Worm (Caenorhabditis elegans) whole organism, young adult: Measurements from ENCODE around the gene T28H11.7.

Source experiments
- C17E4.6 ChIP-seq: fragments of 200-800 bp; sonication (Bioruptor generic); IDR thresholded peaks from 2 replicates; pipeline ENCODE4 v1.3.6; 2022; ENCODE audit warnings: missing genetic modification reagents, missing genetic modification characterization, missing compliant biosample characterization
- F39B2.1 ChIP-seq: fragments of 200-800 bp; sonication (Bioruptor generic); IDR thresholded peaks from 2 replicates; pipeline ENCODE4 v1.3.6; 2022; ENCODE audit warnings: missing genetic modification reagents, missing genetic modification characterization, missing compliant biosample characterization
- aptf-2 ChIP-seq: fragments of 200-800 bp; sonication (Bioruptor generic); conservative IDR thresholded peaks from 2 replicates; pipeline ENCODE4 v1.3.6; 2022; ENCODE audit warnings: missing genetic modification reagents, missing genetic modification characterization, missing compliant biosample characterization
- attf-5 ChIP-seq: fragments of 200-800 bp; sonication (Bioruptor generic); optimal IDR thresholded peaks from 2 replicates; lab custom pipeline; 2018; ENCODE audit warnings: mild to moderate bottlenecking, missing genetic modification characterization, missing compliant biosample characterization
- efl-1 ChIP-seq: fragments of 150-350 bp; optimal IDR thresholded peaks from 2 replicates; lab custom pipeline; 2014; ENCODE audit warnings: missing biosample characterization, missing genetic modification reagents, missing genetic modification characterization
- egl-18 ChIP-seq: fragments of 200-800 bp; sonication (Bioruptor generic); IDR thresholded peaks from 2 replicates; pipeline ENCODE4 v1.3.6; 2022; ENCODE audit warnings: missing genetic modification reagents, missing genetic modification characterization, missing compliant biosample characterization
- lin-35 ChIP-seq, 3 experiments: fragments of 150-350 bp in 2 of 3; sonication (generic microtip) in 1 of 3; optimal IDR thresholded peaks; 2 replicates each; lab custom pipeline; 2014 to 2018; ENCODE audit warnings: missing biosample characterization in 3 of 3, missing genetic modification characterization in 3 of 3, missing genetic modification reagents in 3 of 3
- lsl-1 ChIP-seq: fragments of 200-800 bp; sonication (Bioruptor generic); optimal IDR thresholded peaks from 2 replicates; lab custom pipeline; 2018; ENCODE audit warnings: mild to moderate bottlenecking, missing genetic modification characterization, moderate library complexity, missing compliant biosample characterization
- madf-10 ChIP-seq: sonication (generic microtip); optimal IDR thresholded peaks from 2 replicates; lab custom pipeline; 2016; ENCODE audit warnings: mild to moderate bottlenecking, missing genetic modification characterization, missing compliant biosample characterization
- pha-4 ChIP-seq: fragments of 150-350 bp; sonication (generic microtip); optimal IDR thresholded peaks from 2 replicates; lab custom pipeline; 2014; ENCODE audit warnings: missing biosample characterization, missing genetic modification reagents, missing genetic modification characterization
- repo-1 ChIP-seq: sonication (generic microtip); optimal IDR thresholded peaks from 2 replicates; lab custom pipeline; 2017; ENCODE audit warnings: mild to moderate bottlenecking, missing genetic modification characterization, missing compliant biosample characterization
- snpc-3.4 ChIP-seq: sonication (generic microtip); optimal IDR thresholded peaks from 2 replicates; lab custom pipeline; 2017; ENCODE audit warnings: missing genetic modification characterization, mild to moderate bottlenecking, missing compliant biosample characterization, antibody characterized with exemption, moderate library complexity, missing genotype, missing genetic modification reagents
- snpc-4 ChIP-seq, 5 experiments: fragments of 150-350 bp in 1 of 5; sonication (generic microtip) in 4 of 5; optimal IDR thresholded peaks; 2 replicates each; lab custom pipeline; 2014 to 2018; ENCODE audit warnings: missing genetic modification characterization in 5 of 5, missing biosample characterization in 3 of 5, antibody characterized with exemption in 2 of 5, mild to moderate bottlenecking in 2 of 5, missing compliant biosample characterization in 2 of 5, missing genotype in 2 of 5, moderate library complexity in 2 of 5, missing genetic modification reagents in 1 of 5
- tlf-1 ChIP-seq: fragments of 200-800 bp; sonication (Bioruptor generic); optimal IDR thresholded peaks from 2 replicates; lab custom pipeline; 2018; ENCODE audit warnings: mild to moderate bottlenecking, missing genetic modification characterization, missing compliant biosample characterization
- zfh-2 ChIP-seq: fragments of 200-800 bp; sonication (Bioruptor generic); conservative IDR thresholded peaks from 2 replicates; pipeline ENCODE4 v1.3.6; 2022; ENCODE audit warnings: missing genetic modification reagents, missing genetic modification characterization, missing compliant biosample characterization

T28H11.7 gene

DNA sequence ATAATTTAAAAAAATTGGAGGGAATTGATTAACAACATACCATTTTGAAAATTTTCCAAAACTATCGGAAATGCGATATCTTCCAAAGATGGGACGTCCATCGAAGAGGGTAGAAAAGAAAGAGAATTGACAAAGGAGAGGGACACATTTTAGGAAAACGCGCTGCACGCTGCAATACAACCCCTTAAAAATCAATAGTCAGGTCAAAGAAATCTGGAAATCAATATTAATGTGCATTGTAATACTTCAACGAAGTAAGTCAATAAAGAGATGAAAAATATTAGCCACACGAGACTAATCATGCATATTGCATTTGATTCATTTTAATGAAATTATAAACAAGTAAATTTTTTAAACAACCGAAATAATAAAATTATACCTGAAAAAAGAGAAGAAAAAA is 47.6 kb downstream of the T28H11.7 start, which contains the start of gene Y9C9A.13:
Gene Y9C9A.13 (minus strand): TSS at position 101 of the 400 bp plus-strand sequence.
- TF ChIP-seq madf-10 = no peak
- no peak for TF ChIP-seq efl-1 (GFP tag; lab: Kevin White, UChicago)
- no peak for TF ChIP-seq repo-1
- TF ChIP-seq snpc-3.4 = no peak
- TF ChIP-seq tlf-1 (GFP tag; lab: Kevin White, UChicago) = no peak
- no peak for TF ChIP-seq pha-4
- TF ChIP-seq egl-18 (GFP tag; lab: Robert Waterston, UW) = no peak
- TF ChIP-seq lsl-1 (GFP tag; lab: Kevin White, UChicago) = no peak
- no peak for TF ChIP-seq attf-5
- no peak for TF ChIP-seq zfh-2 (GFP tag; lab: Robert Waterston, UW)
- TF ChIP-seq snpc-4 (GFP tag; optimal IDR thresholded peaks at IDR 0.05; lab: Kevin White, UChicago) = no peak
- TF ChIP-seq snpc-4 (tag; optimal IDR thresholded peaks at IDR 0.05; lab: Kevin White, UChicago) = no peak
- TF ChIP-seq aptf-2 = no peak
- no peak for TF ChIP-seq F39B2.1 (GFP tag; lab: Robert Waterston, UW)
- no peak for TF ChIP-seq C17E4.6 (GFP tag; lab: Robert Waterston, UW)
- no peak for TF ChIP-seq lin-35 (GFP tag; optimal IDR thresholded peaks at IDR 0.05; lab: Kevin White, UChicago)
